Fruit fly (Drosophila melanogaster) whole organism, embryonic: ENCODE results near the gene hob.

Source experiments
- Aef1 ChIP-seq: fragments of 200-800 bp; sonication (Bioruptor generic); IDR thresholded peaks from 3 replicates; pipeline ENCODE4 v1.3.6; 2022; ENCODE audit warnings: missing biosample characterization, missing genetic modification characterization
- Atf-2 ChIP-seq: fragments of 200-800 bp; sonication (Bioruptor generic); optimal IDR thresholded peaks from 2 replicates; lab custom pipeline; 2016; ENCODE audit warnings: missing biosample characterization, missing genetic modification characterization
- Atf3 ChIP-seq: fragments of 200-800 bp; sonication (Bioruptor generic); optimal IDR thresholded peaks from 3 replicates; lab custom pipeline; 2016; ENCODE audit warnings: missing biosample characterization, missing genetic modification characterization
- B-H1 ChIP-seq: fragments of 200-800 bp; sonication (Bioruptor generic); IDR thresholded peaks from 3 replicates; pipeline ENCODE4 v1.3.6; 2022; ENCODE audit warnings: missing biosample characterization, missing genetic modification characterization
- C15 ChIP-seq: fragments of 200-800 bp; sonication (Bioruptor generic); IDR thresholded peaks from 3 replicates; pipeline ENCODE4 v1.3.6; 2022; ENCODE audit warnings: missing biosample characterization, missing genetic modification characterization
- CG11093 ChIP-seq: fragments of 200-800 bp; sonication (Bioruptor generic); IDR thresholded peaks from 3 replicates; pipeline ENCODE4 v1.3.6; 2022; ENCODE audit warnings: missing biosample characterization, missing genetic modification characterization
- CG12155 ChIP-seq: fragments of 200-800 bp; sonication (Bioruptor generic); optimal IDR thresholded peaks from 3 replicates; lab custom pipeline; 2016; ENCODE audit warnings: missing biosample characterization, missing genetic modification characterization
- CG12769 ChIP-seq: fragments of 200-800 bp; sonication (Bioruptor generic); optimal IDR thresholded peaks from 2 replicates; lab custom pipeline; 2019; ENCODE audit warnings: missing biosample characterization, mild to moderate bottlenecking, missing genetic modification characterization, moderate library complexity
- CG14441 ChIP-seq: fragments of 200-800 bp; sonication (Bioruptor generic); IDR thresholded peaks from 2 replicates; pipeline ENCODE4 v1.3.6; 2022; ENCODE audit warnings: missing biosample characterization, missing genetic modification characterization
- CG1603 ChIP-seq: fragments of 200-800 bp; sonication (Bioruptor generic); optimal IDR thresholded peaks from 2 replicates; lab custom pipeline; 2019; ENCODE audit warnings: missing biosample characterization, mild to moderate bottlenecking, missing genetic modification characterization, moderate library complexity
- CG16863 ChIP-seq: fragments of 200-800 bp; sonication (Bioruptor generic); optimal IDR thresholded peaks from 3 replicates; lab custom pipeline; 2016; ENCODE audit warnings: missing biosample characterization, missing genetic modification characterization
- CG17361 ChIP-seq: fragments of 200-800 bp; sonication (Bioruptor generic); IDR thresholded peaks from 3 replicates; pipeline ENCODE4 v1.3.6; 2022; ENCODE audit warnings: missing biosample characterization, missing genetic modification characterization
- CG2120 ChIP-seq: fragments of 200-800 bp; sonication (Bioruptor generic); optimal IDR thresholded peaks from 3 replicates; lab custom pipeline; 2016; ENCODE audit warnings: missing biosample characterization, missing genetic modification characterization
- CG30020 ChIP-seq: fragments of 200-800 bp; optimal IDR thresholded peaks from 2 replicates; lab custom pipeline; 2019; ENCODE audit warnings: missing biosample characterization, mild to moderate bottlenecking, missing genetic modification characterization, moderate library complexity
- CG31224 ChIP-seq: fragments of 200-800 bp; sonication (Bioruptor generic); IDR thresholded peaks from 2 replicates; pipeline ENCODE4 v1.3.6; 2022; ENCODE audit warnings: missing biosample characterization, missing genetic modification characterization
- CG34224 ChIP-seq: fragments of 200-800 bp; sonication (Bioruptor generic); IDR thresholded peaks from 3 replicates; pipeline ENCODE4 v1.3.6; 2022; ENCODE audit warnings: missing biosample characterization, missing genetic modification characterization; ENCODE audit not compliant: partially characterized antibody
- CG34376 ChIP-seq: fragments of 200-800 bp; sonication (Bioruptor generic); optimal IDR thresholded peaks from 2 replicates; lab custom pipeline; 2018; ENCODE audit warnings: missing biosample characterization, mild to moderate bottlenecking, missing genetic modification characterization
- CG7556 ChIP-seq: fragments of 200-800 bp; sonication (Bioruptor generic); optimal IDR thresholded peaks from 2 replicates; lab custom pipeline; 2017; ENCODE audit warnings: missing biosample characterization, mild to moderate bottlenecking, missing genetic modification characterization
- CG7987 ChIP-seq: fragments of 200-800 bp; sonication (Bioruptor generic); optimal IDR thresholded peaks from 2 replicates; lab custom pipeline; 2018; ENCODE audit warnings: missing biosample characterization, mild to moderate bottlenecking, missing genetic modification characterization, moderate library complexity
- CG8089 ChIP-seq: fragments of 200-800 bp; sonication (Bioruptor generic); optimal IDR thresholded peaks from 3 replicates; lab custom pipeline; 2016; ENCODE audit warnings: missing biosample characterization, missing genetic modification characterization
- Chrac-16 ChIP-seq: fragments of 200-800 bp; sonication (Bioruptor generic); optimal IDR thresholded peaks from 3 replicates; lab custom pipeline; 2016; ENCODE audit warnings: missing biosample characterization, missing genetic modification characterization
- Dll ChIP-seq: fragments of 200-800 bp; sonication (Bioruptor generic); IDR thresholded peaks from 4 replicates; pipeline ENCODE4 v1.3.6; 2022; ENCODE audit warnings: missing biosample characterization, missing genetic modification characterization; ENCODE audit not compliant: partially characterized antibody
- Dp ChIP-seq: fragments of 200-800 bp; sonication (Bioruptor generic); optimal IDR thresholded peaks from 2 replicates; lab custom pipeline; 2018; ENCODE audit warnings: missing biosample characterization, mild to moderate bottlenecking, missing genetic modification characterization, moderate library complexity
- Ets65A ChIP-seq: fragments of 200-800 bp; sonication (Bioruptor generic); peaks from one replicate; lab custom pipeline; 2016; ENCODE audit warnings: missing biosample characterization, missing genetic modification characterization
- HLH3B ChIP-seq: fragments of 200-800 bp; sonication (Bioruptor generic); IDR thresholded peaks from 2 replicates; pipeline ENCODE4 v1.3.6; 2022; ENCODE audit warnings: missing biosample characterization, missing genetic modification characterization
- Hmr ChIP-seq: fragments of 200-800 bp; sonication (Bioruptor generic); optimal IDR thresholded peaks from 3 replicates; lab custom pipeline; 2017; ENCODE audit warnings: mild to moderate bottlenecking, missing biosample characterization, missing genetic modification reagents, missing genetic modification characterization
- Lim3 ChIP-seq: fragments of 200-800 bp; sonication (Bioruptor generic); IDR thresholded peaks from 2 replicates; pipeline ENCODE4 v1.3.6; 2022; ENCODE audit warnings: missing biosample characterization, missing genetic modification characterization
- Lpt ChIP-seq: fragments of >200 bp; optimal IDR thresholded peaks from 2 replicates; lab custom pipeline; 2018; ENCODE audit warnings: missing biosample characterization, missing genetic modification characterization
- MBD-R2 ChIP-seq: fragments of 200-800 bp; sonication (Bioruptor generic); IDR thresholded peaks from 2 replicates; pipeline ENCODE4 v1.3.6; 2022; ENCODE audit warnings: missing biosample characterization, missing genetic modification characterization
- NC2β ChIP-seq: fragments of 200-800 bp; sonication (Bioruptor generic); optimal IDR thresholded peaks from 2 replicates; lab custom pipeline; 2016; ENCODE audit warnings: missing biosample characterization, missing genetic modification characterization
- Opbp ChIP-seq: fragments of 200-800 bp; sonication (Bioruptor generic); IDR thresholded peaks from 3 replicates; pipeline ENCODE4 v1.3.6; 2022; ENCODE audit warnings: missing biosample characterization, missing genetic modification characterization; ENCODE audit not compliant: partially characterized antibody
- Scr ChIP-seq: fragments of 200-800 bp; sonication (Bioruptor generic); IDR thresholded peaks from 2 replicates; pipeline ENCODE4 v1.3.6; 2022; ENCODE audit warnings: missing biosample characterization, missing genetic modification characterization; ENCODE audit not compliant: partially characterized antibody
- Sin3A ChIP-seq: fragments of >200 bp; optimal IDR thresholded peaks from 2 replicates; lab custom pipeline; 2018
- Sox100B ChIP-seq: fragments of 200-800 bp; sonication (Bioruptor generic); optimal IDR thresholded peaks from 3 replicates; lab custom pipeline; 2018; ENCODE audit warnings: missing biosample characterization, mild to moderate bottlenecking, missing genetic modification characterization
- bbx ChIP-seq: fragments of 200-800 bp; sonication (Bioruptor generic); IDR thresholded peaks from 2 replicates; pipeline ENCODE4 v1.3.6; 2022; ENCODE audit warnings: missing biosample characterization, missing genetic modification characterization; ENCODE audit not compliant: partially characterized antibody
- bigmax ChIP-seq: fragments of 200-800 bp; sonication (Bioruptor generic); optimal IDR thresholded peaks from 2 replicates; lab custom pipeline; 2018; ENCODE audit warnings: missing biosample characterization, mild to moderate bottlenecking, missing genetic modification characterization
- cwo ChIP-seq: fragments of 200-800 bp; sonication (Bioruptor generic); optimal IDR thresholded peaks from 3 replicates; lab custom pipeline; 2017; ENCODE audit warnings: missing biosample characterization, missing genetic modification characterization, mild to moderate bottlenecking, moderate library complexity, missing genetic modification reagents
- dan ChIP-seq: fragments of 200-800 bp; sonication (Bioruptor generic); IDR thresholded peaks from 2 replicates; pipeline ENCODE4 v1.3.6; 2022; ENCODE audit warnings: missing biosample characterization, missing genetic modification characterization
- ewg ChIP-seq: fragments of 200-800 bp; sonication (Bioruptor generic); optimal IDR thresholded peaks from 3 replicates; lab custom pipeline; 2017; ENCODE audit warnings: mild to moderate bottlenecking, missing biosample characterization, missing genetic modification reagents, missing genetic modification characterization
- gro ChIP-seq: fragments of 200-800 bp; sonication (Bioruptor generic); optimal IDR thresholded peaks from 2 replicates; lab custom pipeline; 2016; ENCODE audit warnings: missing biosample characterization, missing genetic modification characterization
- h ChIP-seq: fragments of >200 bp; optimal IDR thresholded peaks from 2 replicates; lab custom pipeline; 2017
- hbn ChIP-seq: fragments of 200-800 bp; sonication (Bioruptor generic); IDR thresholded peaks from 2 replicates; pipeline ENCODE4 v1.3.6; 2022; ENCODE audit warnings: missing biosample characterization, missing genetic modification characterization; ENCODE audit not compliant: partially characterized antibody
- inv ChIP-seq: fragments of 200-800 bp; sonication (Bioruptor generic); IDR thresholded peaks from 2 replicates; pipeline ENCODE4 v1.3.6; 2022; ENCODE audit warnings: missing biosample characterization, missing genetic modification characterization; ENCODE audit not compliant: partially characterized antibody
- kay ChIP-seq: fragments of 200-800 bp; sonication (Bioruptor generic); optimal IDR thresholded peaks from 2 replicates; lab custom pipeline; 2016; ENCODE audit warnings: missing biosample characterization, missing genetic modification characterization
- mld ChIP-seq: fragments of 200-800 bp; sonication (Bioruptor generic); IDR thresholded peaks from 3 replicates; pipeline ENCODE4 v1.3.6; 2022; ENCODE audit warnings: missing biosample characterization, missing genetic modification characterization; ENCODE audit not compliant: partially characterized antibody
- oc ChIP-seq: fragments of 200-800 bp; sonication (Bioruptor generic); optimal IDR thresholded peaks from 2 replicates; lab custom pipeline; 2018; ENCODE audit warnings: missing biosample characterization, mild to moderate bottlenecking, missing genetic modification characterization, moderate library complexity
- odd ChIP-seq: fragments of 200-800 bp; sonication (Bioruptor generic); optimal IDR thresholded peaks from 2 replicates; lab custom pipeline; 2017; ENCODE audit warnings: missing biosample characterization, mild to moderate bottlenecking, missing genetic modification characterization
- pros ChIP-seq: fragments of 200-800 bp; sonication (Bioruptor generic); optimal IDR thresholded peaks from 3 replicates; lab custom pipeline; 2019; ENCODE audit warnings: missing biosample characterization, mild to moderate bottlenecking, missing genetic modification characterization, moderate library complexity
- psq ChIP-seq: fragments of 200-800 bp; sonication (Bioruptor generic); optimal IDR thresholded peaks from 2 replicates; lab custom pipeline; 2017; ENCODE audit warnings: missing biosample characterization, missing genetic modification characterization
- slbo ChIP-seq: fragments of 200-800 bp; sonication (Bioruptor generic); IDR thresholded peaks from 2 replicates; pipeline ENCODE4 v1.3.6; 2022; ENCODE audit warnings: missing biosample characterization, missing genetic modification characterization
- unc-4 ChIP-seq: fragments of 200-800 bp; sonication (Bioruptor generic); IDR thresholded peaks from 2 replicates; pipeline ENCODE4 v1.3.6; 2022; ENCODE audit warnings: missing biosample characterization, missing genetic modification characterization; ENCODE audit not compliant: partially characterized antibody
- zen ChIP-seq: fragments of 200-800 bp; sonication (Bioruptor generic); optimal IDR thresholded peaks from 3 replicates; lab custom pipeline; 2018; ENCODE audit warnings: missing biosample characterization, mild to moderate bottlenecking, missing genetic modification characterization, moderate library complexity

Gene hob

DNA sequence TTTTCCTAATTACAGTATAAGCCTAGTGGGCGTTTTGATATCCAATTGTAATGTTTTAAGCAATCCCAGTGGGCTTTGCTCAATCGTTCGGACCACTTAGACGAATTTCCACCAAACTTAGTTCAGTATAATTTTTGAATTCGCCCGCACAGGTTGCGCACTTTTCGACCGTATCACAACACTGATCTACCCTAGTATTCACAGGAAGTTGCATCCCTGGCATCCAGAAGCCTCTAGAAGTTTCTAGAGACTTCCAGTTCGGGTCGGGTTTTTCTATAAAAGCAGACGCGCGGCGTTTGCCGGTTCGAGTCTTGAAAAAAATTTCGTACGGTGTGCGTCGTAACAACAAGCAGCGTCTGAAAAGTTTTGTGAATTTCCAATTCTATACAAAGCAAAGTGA is 25.8 kb downstream of the hob start, which contains the start of gene Hsp83 (continued):
- TF ChIP-seq h = no peak
- peak; percentile 100 for TF ChIP-seq CG7987 (GFP tag; lab: Kevin White, UChicago)
- peak; percentile 81 for TF ChIP-seq CG17361 (GFP tag; lab: Robert Waterston, UW)
- TF ChIP-seq Atf3 (GFP tag; lab: Kevin White, UChicago) = peak; percentile 91
- TF ChIP-seq CG12769 (tag; lab: Kevin White, UChicago) = peak; percentile 94
- peak; percentile 97 for TF ChIP-seq NC2β (GFP tag; lab: Kevin White, UChicago)
- peak; percentile 90 for TF ChIP-seq CG16863 (GFP tag; lab: Kevin White, UChicago)
- TF ChIP-seq pros = peak; percentile 82
- peak; percentile 63 for TF ChIP-seq kay (GFP tag; lab: Kevin White, UChicago)
- TF ChIP-seq Lpt (GFP tag; lab: Kevin White, UChicago) = no peak
- TF ChIP-seq Sin3A (lab: Kevin White, UChicago) = no peak
- TF ChIP-seq Dp (GFP tag; lab: Kevin White, UChicago) = peak; percentile 94
- peak; percentile 99 for TF ChIP-seq Hmr (GFP tag; lab: Kevin White, UChicago)
- TF ChIP-seq CG7556 = peak; percentile 88
- peak; percentile 48 for TF ChIP-seq CG30020 (tag; lab: Kevin White, UChicago)
- TF ChIP-seq CG34376 (GFP tag; lab: Kevin White, UChicago) = peak; percentile 100
- TF ChIP-seq CG1603 = peak; percentile 95
- TF ChIP-seq Atf-2 = peak; percentile 84
- peak; percentile 65 for TF ChIP-seq Aef1
- peak; percentile 94 for TF ChIP-seq Sox100B
- peak; percentile 97 for TF ChIP-seq gro (GFP tag; lab: Kevin White, UChicago)
- TF ChIP-seq Chrac-16 = peak; percentile 79
- peak; percentile 93 for TF ChIP-seq cwo (GFP tag; lab: Kevin White, UChicago)
- peak; percentile 78 for TF ChIP-seq psq
- TF ChIP-seq CG8089 = peak; percentile 92
- peak; percentile 74 for TF ChIP-seq CG31224 (GFP tag; lab: Robert Waterston, UW)
- peak; percentile 82; the same call in 2 of the 3 replicates for TF ChIP-seq B-H1
- TF ChIP-seq zen = peak; percentile 66
- TF ChIP-seq Lim3 = 0 out of 2 replicates have a peak, but pooled peaks have one; percentile 17
- peak; percentile 91 for TF ChIP-seq bigmax (GFP tag; lab: Kevin White, UChicago)
- TF ChIP-seq mld (GFP tag; lab: Robert Waterston, UW) = no peak
- peak; percentile 80; the same call in 2 of the 3 replicates for TF ChIP-seq C15 (GFP tag; lab: Robert Waterston, UW)
- no peak for TF ChIP-seq dan (GFP tag; lab: Robert Waterston, UW)
- TF ChIP-seq CG11093 (GFP tag; lab: Robert Waterston, UW) = peak; percentile 73; the same call in 2 of the 3 replicates
- peak; percentile 90 for TF ChIP-seq HLH3B (GFP tag; lab: Robert Waterston, UW)
- peak; percentile 86 for TF ChIP-seq CG2120 (GFP tag; lab: Kevin White, UChicago)
- TF ChIP-seq CG12155 (GFP tag; lab: Kevin White, UChicago) = peak; percentile 74
- peak; percentile 84 for TF ChIP-seq slbo (GFP tag; lab: Robert Waterston, UW)
- peak; percentile 99 for TF ChIP-seq Ets65A
- TF ChIP-seq odd (GFP tag; lab: Kevin White, UChicago) = peak; percentile 99
- TF ChIP-seq Scr (GFP tag; lab: Robert Waterston, UW) = no peak
- peak; percentile 92 for TF ChIP-seq oc

DNA sequence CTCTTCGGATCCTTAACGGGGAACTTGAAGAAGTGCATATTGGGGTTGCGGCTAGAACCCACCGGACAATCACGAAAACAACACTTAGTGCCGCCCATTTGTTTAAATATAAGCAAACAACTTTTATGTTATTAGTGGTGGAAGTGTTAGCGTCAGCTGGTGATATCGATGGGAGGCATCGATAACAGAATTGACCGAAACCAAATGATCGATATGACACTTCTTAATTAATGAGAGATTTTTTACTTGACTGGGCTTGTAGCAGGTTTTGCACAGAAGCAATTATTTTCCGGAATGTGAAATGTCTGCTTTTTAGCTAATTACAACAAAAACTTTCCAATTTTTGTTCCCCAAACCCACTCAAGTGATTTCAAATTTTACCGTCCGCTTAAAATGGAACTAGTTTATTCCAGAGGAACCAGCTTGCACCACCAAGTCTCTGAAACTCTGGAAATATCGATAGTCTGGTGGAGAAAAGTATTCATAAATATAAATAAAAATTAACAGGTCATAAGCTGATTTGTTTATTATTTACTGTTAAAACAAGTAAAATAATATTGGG is 26.3 kb downstream of the hob start, which contains the start of gene CG14965:
CG14965 (minus strand) TSS at position 159 of the 562 bp plus-strand sequence.
- TF ChIP-seq CG31224 (GFP tag; lab: Robert Waterston, UW) (no peak), unc-4 (GFP tag; lab: Robert Waterston, UW) (peak; percentile 95), inv (GFP tag; lab: Robert Waterston, UW) (peak; percentile 86), Dll (GFP tag; lab: Robert Waterston, UW) (peak; percentile 97), MBD-R2 (GFP tag; lab: Robert Waterston, UW) (peak; percentile 62), CG14441 (GFP tag; lab: Robert Waterston, UW) (peak; percentile 36; the same call in 1 of the 2 replicates), hbn (GFP tag; lab: Robert Waterston, UW) (peak; percentile 86), bbx (GFP tag; lab: Robert Waterston, UW) (peak; percentile 79), Scr (GFP tag; lab: Robert Waterston, UW) (peak; percentile 94), CG34224 (GFP tag; lab: Robert Waterston, UW) (peak; percentile 84), ewg (GFP tag; lab: Kevin White, UChicago) (no peak), Opbp (GFP tag; lab: Robert Waterston, UW) (peak; percentile 82; the same call in 2 of the 3 replicates)
